Fruit fly (Drosophila melanogaster) whole organism, embryonic: ENCODE results near the gene CG34435.

Experiments used
- BtbVII ChIP-seq: fragments of 200-800 bp; sonication (Bioruptor generic); optimal IDR thresholded peaks from 3 replicates; lab custom pipeline; 2017; ENCODE audit warnings: missing biosample characterization, mild to moderate bottlenecking, missing genetic modification characterization
- Bteb2 ChIP-seq: fragments of 200-800 bp; sonication (Bioruptor generic); optimal IDR thresholded peaks from 2 replicates; lab custom pipeline; 2016; ENCODE audit warnings: missing biosample characterization, missing genetic modification characterization
- CG10267 ChIP-seq: fragments of 200-800 bp; sonication (Bioruptor generic); optimal IDR thresholded peaks from 2 replicates; lab custom pipeline; 2018; ENCODE audit warnings: missing biosample characterization, mild to moderate bottlenecking, missing genetic modification characterization, moderate library complexity
- CG10543 ChIP-seq: fragments of 200-800 bp; sonication (Bioruptor generic); optimal IDR thresholded peaks from 3 replicates; lab custom pipeline; 2017; ENCODE audit warnings: missing biosample characterization, mild to moderate bottlenecking, missing genetic modification characterization, moderate library complexity
- CG11398 ChIP-seq: fragments of 200-800 bp; sonication (Bioruptor generic); optimal IDR thresholded peaks from 2 replicates; lab custom pipeline; 2016; ENCODE audit warnings: missing biosample characterization, missing genetic modification characterization
- CG12659 ChIP-seq: fragments of 200-800 bp; sonication (Bioruptor generic); optimal IDR thresholded peaks from 3 replicates; lab custom pipeline; 2017; ENCODE audit warnings: mild to moderate bottlenecking, missing biosample characterization, missing genetic modification reagents, missing genetic modification characterization
- CG12744 ChIP-seq: fragments of 200-800 bp; sonication (Bioruptor generic); optimal IDR thresholded peaks from 2 replicates; lab custom pipeline; 2016; ENCODE audit warnings: missing biosample characterization, missing genetic modification characterization
- CG13424 ChIP-seq: fragments of 200-800 bp; sonication (Bioruptor generic); optimal IDR thresholded peaks from 2 replicates; lab custom pipeline; 2019; ENCODE audit warnings: missing biosample characterization, mild to moderate bottlenecking, missing genetic modification characterization, moderate library complexity
- CG16779 ChIP-seq: fragments of 200-800 bp; sonication (Bioruptor generic); IDR thresholded peaks from 2 replicates; pipeline ENCODE4 v1.3.6; 2022; ENCODE audit warnings: missing biosample characterization, missing genetic modification characterization
- CG17186 ChIP-seq: fragments of 200-800 bp; sonication (Bioruptor generic); optimal IDR thresholded peaks from 3 replicates; lab custom pipeline; 2017; ENCODE audit warnings: missing biosample characterization, missing genetic modification reagents, missing genetic modification characterization
- CG17612 ChIP-seq: fragments of 200-800 bp; sonication (Bioruptor generic); IDR thresholded peaks from 2 replicates; pipeline ENCODE4 v1.3.6; 2022; ENCODE audit warnings: missing biosample characterization, missing genetic modification characterization
- CG2199 ChIP-seq: fragments of 200-800 bp; sonication (Bioruptor generic); IDR thresholded peaks from 3 replicates; pipeline ENCODE4 v1.3.6; 2022; ENCODE audit warnings: missing biosample characterization, missing genetic modification characterization
- CG2678 ChIP-seq: fragments of 200-800 bp; sonication (Bioruptor generic); optimal IDR thresholded peaks from 3 replicates; lab custom pipeline; 2019; ENCODE audit warnings: missing biosample characterization, mild to moderate bottlenecking, missing genetic modification characterization, moderate library complexity
- CG3065 ChIP-seq: fragments of 200-800 bp; sonication (Bioruptor generic); optimal IDR thresholded peaks from 2 replicates; lab custom pipeline; 2016; ENCODE audit warnings: missing biosample characterization, missing genetic modification characterization
- CG31365 ChIP-seq: fragments of 200-800 bp; sonication (Bioruptor generic); optimal IDR thresholded peaks from 2 replicates; lab custom pipeline; 2018; ENCODE audit warnings: missing biosample characterization, mild to moderate bottlenecking, missing genetic modification characterization
- CG31388 ChIP-seq: fragments of 200-800 bp; sonication (Bioruptor generic); optimal IDR thresholded peaks from 2 replicates; lab custom pipeline; 2016; ENCODE audit warnings: missing biosample characterization, missing genetic modification characterization
- CG33557 ChIP-seq: fragments of 200-800 bp; sonication (Bioruptor generic); optimal IDR thresholded peaks from 2 replicates; lab custom pipeline; 2019; ENCODE audit warnings: missing biosample characterization, mild to moderate bottlenecking, missing genetic modification characterization, moderate library complexity
- CG34376 ChIP-seq: fragments of 200-800 bp; sonication (Bioruptor generic); optimal IDR thresholded peaks from 2 replicates; lab custom pipeline; 2018; ENCODE audit warnings: missing biosample characterization, mild to moderate bottlenecking, missing genetic modification characterization
- CG5245 ChIP-seq: fragments of 200-800 bp; sonication (Bioruptor generic); optimal IDR thresholded peaks from 3 replicates; lab custom pipeline; 2016; ENCODE audit warnings: missing biosample characterization, missing genetic modification characterization
- CG6683 ChIP-seq: fragments of 200-800 bp; sonication (Bioruptor generic); optimal IDR thresholded peaks from 2 replicates; lab custom pipeline; 2017; ENCODE audit warnings: missing biosample characterization, mild to moderate bottlenecking, missing genetic modification characterization, missing genetic modification reagents
- CG6765 ChIP-seq: fragments of 200-800 bp; sonication (Bioruptor generic); optimal IDR thresholded peaks from 3 replicates; lab custom pipeline; 2017; ENCODE audit warnings: missing biosample characterization, mild to moderate bottlenecking, missing genetic modification characterization
- CG6854 ChIP-seq: fragments of 200-800 bp; sonication (Bioruptor generic); optimal IDR thresholded peaks from 3 replicates; lab custom pipeline; 2017; ENCODE audit warnings: missing biosample characterization, mild to moderate bottlenecking, missing genetic modification characterization
- CG7372 ChIP-seq: fragments of 200-800 bp; sonication (Bioruptor generic); IDR thresholded peaks from 2 replicates; pipeline ENCODE4 v1.3.6; 2022; ENCODE audit warnings: missing biosample characterization, missing genetic modification characterization
- CG7556 ChIP-seq: fragments of 200-800 bp; sonication (Bioruptor generic); optimal IDR thresholded peaks from 2 replicates; lab custom pipeline; 2017; ENCODE audit warnings: missing biosample characterization, mild to moderate bottlenecking, missing genetic modification characterization
- CrebB ChIP-seq: fragments of 200-800 bp; sonication (Bioruptor generic); optimal IDR thresholded peaks from 3 replicates; lab custom pipeline; 2018; ENCODE audit warnings: missing biosample characterization, mild to moderate bottlenecking, missing genetic modification characterization
- Doc3 ChIP-seq: fragments of 200-800 bp; sonication (Bioruptor generic); IDR thresholded peaks from 3 replicates; pipeline ENCODE4 v1.3.6; 2022; ENCODE audit warnings: missing biosample characterization, missing genetic modification characterization; ENCODE audit not compliant: partially characterized antibody
- GATAe ChIP-seq: fragments of 200-800 bp; sonication (Bioruptor generic); conservative IDR thresholded peaks from 2 replicates; pipeline ENCODE4 v1.3.6; 2022; ENCODE audit warnings: missing biosample characterization, missing genetic modification characterization
- H2.0 ChIP-seq: fragments of 200-800 bp; sonication (Bioruptor generic); IDR thresholded peaks from 2 replicates; pipeline ENCODE4 v1.3.6; 2022; ENCODE audit warnings: missing biosample characterization, missing genetic modification characterization
- Hmx ChIP-seq: fragments of 200-800 bp; sonication (Bioruptor generic); optimal IDR thresholded peaks from 2 replicates; lab custom pipeline; 2016; ENCODE audit warnings: missing biosample characterization, missing genetic modification characterization
- Hr78 ChIP-seq, 2 experiments: fragments of 200-800 bp in 1 of 2; fragments of >200 bp in 1 of 2; sonication (Bioruptor generic) in 1 of 2; optimal IDR thresholded peaks; 2 replicates each; lab custom pipeline; 2017 to 2019; ENCODE audit warnings: missing biosample characterization in 2 of 2, missing genetic modification characterization in 2 of 2, mild to moderate bottlenecking in 1 of 2, moderate library complexity in 1 of 2
- Kr ChIP-seq: fragments of 200-800 bp; sonication (Bioruptor generic); optimal IDR thresholded peaks from 2 replicates; lab custom pipeline; 2017; ENCODE audit warnings: missing biosample characterization, mild to moderate bottlenecking, missing genetic modification characterization
- Lim3 ChIP-seq: fragments of 200-800 bp; sonication (Bioruptor generic); IDR thresholded peaks from 2 replicates; pipeline ENCODE4 v1.3.6; 2022; ENCODE audit warnings: missing biosample characterization, missing genetic modification characterization
- Mad ChIP-seq: fragments of 200-800 bp; sonication (Bioruptor generic); optimal IDR thresholded peaks from 2 replicates; lab custom pipeline; 2016; ENCODE audit warnings: missing biosample characterization, missing genetic modification characterization
- Usf ChIP-seq: fragments of 200-800 bp; sonication (Bioruptor generic); optimal IDR thresholded peaks from 2 replicates; lab custom pipeline; 2017; ENCODE audit warnings: missing genotype, missing biosample characterization, missing genetic modification characterization
- bowl ChIP-seq: fragments of 200-800 bp; sonication (Bioruptor generic); IDR thresholded peaks from 2 replicates; pipeline ENCODE4 v1.3.6; 2022; ENCODE audit warnings: missing biosample characterization, missing genetic modification characterization
- cato ChIP-seq: fragments of 200-800 bp; sonication (Bioruptor generic); optimal IDR thresholded peaks from 2 replicates; lab custom pipeline; 2016; ENCODE audit warnings: missing biosample characterization, missing genetic modification characterization, borderline replicate concordance
- caup ChIP-seq: fragments of 200-800 bp; sonication (Bioruptor generic); optimal IDR thresholded peaks from 3 replicates; lab custom pipeline; 2017; ENCODE audit warnings: missing biosample characterization, mild to moderate bottlenecking, missing genetic modification characterization, moderate library complexity; ENCODE audit not compliant: severe bottlenecking
- dpn ChIP-seq, 2 experiments: fragments of 200-800 bp; sonication (Bioruptor generic); optimal IDR thresholded peaks; 3 replicates each; lab custom pipeline; 2016; ENCODE audit warnings: missing biosample characterization in 2 of 2, missing genetic modification characterization in 2 of 2
- grau ChIP-seq: fragments of 200-800 bp; optimal IDR thresholded peaks from 3 replicates; lab custom pipeline; 2019; ENCODE audit warnings: missing biosample characterization, mild to moderate bottlenecking, missing genetic modification characterization, moderate library complexity
- gsb-n ChIP-seq: fragments of 200-800 bp; sonication (Bioruptor generic); optimal IDR thresholded peaks from 3 replicates; lab custom pipeline; 2018; ENCODE audit warnings: missing biosample characterization, mild to moderate bottlenecking, missing genetic modification characterization
- klu ChIP-seq: fragments of 200-800 bp; sonication (Bioruptor generic); IDR thresholded peaks from 2 replicates; pipeline ENCODE4 v1.3.6; 2022; ENCODE audit warnings: missing biosample characterization, missing genetic modification characterization
- knrl ChIP-seq: fragments of 200-800 bp; sonication (Bioruptor generic); IDR thresholded peaks from 3 replicates; pipeline ENCODE4 v1.3.6; 2022; ENCODE audit warnings: missing biosample characterization, missing genetic modification characterization; ENCODE audit not compliant: partially characterized antibody
- mam ChIP-seq: fragments of 200-800 bp; sonication (Bioruptor generic); optimal IDR thresholded peaks from 3 replicates; lab custom pipeline; 2016; ENCODE audit warnings: missing biosample characterization, missing genetic modification characterization
- mld ChIP-seq: fragments of 200-800 bp; sonication (Bioruptor generic); IDR thresholded peaks from 3 replicates; pipeline ENCODE4 v1.3.6; 2022; ENCODE audit warnings: missing biosample characterization, missing genetic modification characterization; ENCODE audit not compliant: partially characterized antibody
- odd ChIP-seq: fragments of 200-800 bp; sonication (Bioruptor generic); optimal IDR thresholded peaks from 2 replicates; lab custom pipeline; 2017; ENCODE audit warnings: missing biosample characterization, mild to moderate bottlenecking, missing genetic modification characterization
- ranshi ChIP-seq: fragments of 200-800 bp; sonication (Bioruptor generic); IDR thresholded peaks from 2 replicates; pipeline ENCODE4 v1.3.6; 2022; ENCODE audit warnings: missing biosample characterization, missing genetic modification characterization
- row ChIP-seq: fragments of 200-800 bp; sonication (Bioruptor generic); IDR thresholded peaks from 3 replicates; pipeline ENCODE4 v1.3.6; 2022; ENCODE audit warnings: missing biosample characterization, missing genetic modification characterization
- so ChIP-seq: fragments of 200-800 bp; sonication (Bioruptor generic); IDR thresholded peaks from 3 replicates; pipeline ENCODE4 v1.3.6; 2022; ENCODE audit warnings: missing biosample characterization, missing genetic modification characterization
- unc-4 ChIP-seq: fragments of 200-800 bp; sonication (Bioruptor generic); IDR thresholded peaks from 2 replicates; pipeline ENCODE4 v1.3.6; 2022; ENCODE audit warnings: missing biosample characterization, missing genetic modification characterization; ENCODE audit not compliant: partially characterized antibody
- wdn ChIP-seq: fragments of 200-800 bp; sonication (Bioruptor generic); IDR thresholded peaks from 2 replicates; pipeline ENCODE4 v1.3.6; 2022; ENCODE audit warnings: missing biosample characterization, missing genetic modification characterization
- zf30C ChIP-seq: fragments of 200-800 bp; sonication (Bioruptor generic); optimal IDR thresholded peaks from 3 replicates; lab custom pipeline; 2018; ENCODE audit warnings: missing biosample characterization, mild to moderate bottlenecking, missing genetic modification characterization

Gene CG34435

DNA sequence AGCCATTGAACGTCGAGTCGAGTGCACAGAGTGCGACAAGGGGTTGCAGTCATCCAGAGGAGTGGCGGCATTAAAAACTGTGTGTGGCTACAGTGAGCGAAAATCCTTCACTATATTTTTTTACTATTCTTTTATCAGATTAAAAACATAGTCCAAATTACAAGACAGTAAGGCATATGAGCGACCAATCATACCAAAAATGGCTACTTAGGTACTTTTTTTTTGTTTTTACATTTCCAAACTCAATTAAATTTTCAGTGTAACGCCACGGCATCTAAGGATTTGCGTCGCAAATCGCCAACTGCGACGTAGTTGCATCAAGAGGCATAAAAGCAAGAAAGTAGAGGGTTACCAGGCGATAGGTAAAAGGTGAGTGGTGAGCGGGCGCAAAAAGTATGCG lies 24.8 kb upstream of the CG34435 start (continued):
- TF ChIP-seq CG31388 (GFP tag; lab: Kevin White, UChicago) (no peak), wdn (GFP tag; lab: Robert Waterston, UW) (no peak), CG2199 (GFP tag; lab: Robert Waterston, UW) (no peak), GATAe (GFP tag; lab: Robert Waterston, UW) (no peak), CG31365 (tag; lab: Kevin White, UChicago) (peak; percentile 1), cato (GFP tag; lab: Kevin White, UChicago) (no peak), Hr78 (GFP tag; optimal IDR thresholded peaks at IDR 0.05; lab: Kevin White, UChicago) (no peak), BtbVII (no peak), CG17612 (GFP tag; lab: Robert Waterston, UW) (no peak), CG17186 (GFP tag; lab: Kevin White, UChicago) (no peak), CG12659 (GFP tag; lab: Kevin White, UChicago) (no peak), Mad (GFP tag; lab: Kevin White, UChicago) (no peak), CG7372 (GFP tag; lab: Robert Waterston, UW) (no peak), row (peak; percentile 52), Kr (no peak), CG6683 (GFP tag; lab: Kevin White, UChicago) (no peak), knrl (no peak), CG34376 (GFP tag; lab: Kevin White, UChicago) (no peak), bowl (GFP tag; lab: Robert Waterston, UW) (no peak), mam (GFP tag; lab: Kevin White, UChicago) (no peak), CG13424 (tag; lab: Kevin White, UChicago) (peak; percentile 52), mld (GFP tag; lab: Robert Waterston, UW) (no peak), CG5245 (GFP tag; lab: Kevin White, UChicago) (peak; percentile 0), CG10267 (tag; lab: Kevin White, UChicago) (peak; percentile 34), ranshi (GFP tag; lab: Robert Waterston, UW) (peak; percentile 52; the same call in 1 of the 2 replicates), odd (GFP tag; lab: Kevin White, UChicago) (no peak), CG7556 (GFP tag; lab: Kevin White, UChicago) (peak; percentile 62), Usf (GFP tag; lab: Kevin White, UChicago) (peak; percentile 24), CrebB (tag; lab: Kevin White, UChicago) (no peak), CG6765 (GFP tag; lab: Kevin White, UChicago) (no peak), Doc3 (GFP tag; lab: Robert Waterston, UW) (no peak), CG16779 (GFP tag; lab: Robert Waterston, UW) (no peak), caup (GFP tag; lab: Kevin White, UChicago) (peak; percentile 16), CG6854 (GFP tag; lab: Kevin White, UChicago) (no peak), CG12744 (GFP tag; lab: Kevin White, UChicago) (no peak), CG33557 (GFP tag; lab: Kevin White, UChicago) (peak; percentile 32), Hmx (GFP tag; lab: Kevin White, UChicago) (no peak), grau (peak; percentile 40), zf30C (GFP tag; lab: Kevin White, UChicago) (peak; percentile 76), CG2678 (tag; lab: Kevin White, UChicago) (peak; percentile 53), klu (GFP tag; lab: Robert Waterston, UW) (no peak), unc-4 (no peak), H2.0 (GFP tag; lab: Robert Waterston, UW) (peak; percentile 36; the same call in 1 of the 2 replicates), so (0 out of 3 replicates have a peak, but pooled peaks have one; percentile 19), CG11398 (GFP tag; lab: Kevin White, UChicago) (peak; percentile 12), Bteb2 (no peak), Lim3 (GFP tag; lab: Robert Waterston, UW) (no peak), CG3065 (GFP tag; lab: Kevin White, UChicago) (no peak), dpn (GFP tag; optimal IDR thresholded peaks at IDR 0.05; lab: Kevin White, UChicago) (peak in 1 of 2 experiments; percentile 44), gsb-n (tag; lab: Kevin White, UChicago) (peak; percentile 72), CG10543 (GFP tag; lab: Kevin White, UChicago) (no peak)
